Worm (Caenorhabditis elegans): ENCODE measurements around the gene Y62H9A.10.

Y62H9A.10 gene

DNA sequence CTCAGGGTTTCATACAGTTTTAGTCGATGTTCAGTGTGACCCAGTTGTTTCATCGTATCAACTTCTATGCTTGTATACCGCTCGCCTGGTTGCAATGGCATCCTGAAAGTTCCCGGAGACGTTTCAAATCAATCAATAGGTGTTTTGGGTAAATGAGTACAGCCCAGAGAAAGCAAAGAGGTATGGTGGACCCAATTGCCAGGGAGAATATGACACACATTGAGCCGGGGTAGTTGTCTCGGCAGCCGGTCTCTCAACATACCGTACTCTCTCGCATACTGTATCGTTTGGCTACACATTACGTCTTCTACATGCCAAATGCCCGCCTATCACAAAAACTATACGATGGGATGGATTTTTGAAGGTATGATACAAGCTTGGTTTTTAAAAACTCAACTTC is 4.5 kb downstream of the Y62H9A.10 start, which contains the start of gene Y62H9A.9:
Y62H9A.9 (minus strand) TSS at position 101 of the 400 bp plus-strand sequence.
- no peak for TF ChIP-seq zip-8 (tag; optimal IDR thresholded peaks at IDR 0.05)
- no peak for TF ChIP-seq unc-62 (GFP tag; optimal IDR thresholded peaks at IDR 0.05)
- TF ChIP-seq elt-3 (tag; optimal IDR thresholded peaks at IDR 0.05) = no peak
- TF ChIP-seq ces-1 (GFP tag; optimal IDR thresholded peaks at IDR 0.05) = no peak
- no peak for TF ChIP-seq snpc-4 (tag; optimal IDR thresholded peaks at IDR 0.05)
- no peak for TF ChIP-seq nhr-237 (tag; optimal IDR thresholded peaks at IDR 0.05)
- no peak for TF ChIP-seq pha-4 (tag; optimal IDR thresholded peaks at IDR 0.05)
- no peak for TF ChIP-seq mab-5 (tag; optimal IDR thresholded peaks at IDR 0.05)
- TF ChIP-seq nhr-76 (tag; optimal IDR thresholded peaks at IDR 0.05) = no peak
- no peak for TF ChIP-seq nhr-2 (tag; optimal IDR thresholded peaks at IDR 0.05)
- no peak for TF ChIP-seq M03D4.4 (tag; optimal IDR thresholded peaks at IDR 0.05)
- no peak for TF ChIP-seq cnd-1 (tag; optimal IDR thresholded peaks at IDR 0.05)
- TF ChIP-seq sem-2 (GFP tag; optimal IDR thresholded peaks at IDR 0.05) = no peak
- TF ChIP-seq unc-120 (tag; optimal IDR thresholded peaks at IDR 0.05; ENCODE audit: poor library complexity, severe bottlenecking) = no peak

ce11 chrX:11896708-11897107 is 5.9 kb downstream of the Y62H9A.10 start:
- TF ChIP-seq flh-1 (GFP tag; optimal IDR thresholded peaks at IDR 0.05) (no peak), M03D4.4 (tag; optimal IDR thresholded peaks at IDR 0.05) (no peak), unc-120 (tag; optimal IDR thresholded peaks at IDR 0.05; ENCODE audit: poor library complexity, severe bottlenecking) (no peak), ces-1 (GFP tag; optimal IDR thresholded peaks at IDR 0.05) (no peak), sem-2 (GFP tag; optimal IDR thresholded peaks at IDR 0.05) (no peak), nhr-237 (tag; optimal IDR thresholded peaks at IDR 0.05) (no peak), unc-39 (tag; optimal IDR thresholded peaks at IDR 0.05) (no peak), elt-3 (tag; optimal IDR thresholded peaks at IDR 0.05) (no peak), nhr-76 (tag; optimal IDR thresholded peaks at IDR 0.05) (no peak), nhr-12 (tag; optimal IDR thresholded peaks at IDR 0.05) (no peak), elt-1 (tag; optimal IDR thresholded peaks at IDR 0.05; ENCODE audit: borderline replicate concordance, insufficient read depth) (no peak), lin-13 (tag; optimal IDR thresholded peaks at IDR 0.05) (no peak)

DNA sequence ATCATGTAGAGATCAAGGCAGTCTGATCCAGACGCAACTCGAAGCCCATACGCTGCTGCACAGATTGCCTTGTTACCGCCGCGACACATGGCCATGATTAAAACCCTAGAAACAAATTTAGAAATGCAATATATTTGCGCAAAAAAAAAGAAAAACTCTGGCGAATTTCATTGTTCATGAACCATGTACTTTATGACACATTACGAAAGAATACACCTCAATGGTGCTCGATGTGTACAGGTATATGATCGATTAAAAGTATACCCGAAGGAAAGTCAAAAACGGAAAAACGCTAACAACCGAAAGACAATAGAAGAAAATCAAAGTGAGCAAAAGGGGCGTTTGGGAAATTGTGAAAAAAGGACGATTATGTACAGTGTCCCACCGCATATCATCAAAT is 10.2 kb downstream of the Y62H9A.10 start, which contains the start of gene Y62H9A.8:
Y62H9A.8 (minus strand) TSS at position 101 of the 400 bp plus-strand sequence.
- TF ChIP-seq nhr-76 (tag; optimal IDR thresholded peaks at IDR 0.05) (no peak), elt-3 (tag; optimal IDR thresholded peaks at IDR 0.05) (no peak), drap-1 (GFP tag; optimal IDR thresholded peaks at IDR 0.05) (no peak), hlh-1 (tag; optimal IDR thresholded peaks at IDR 0.05) (no peak), snpc-4 (tag; optimal IDR thresholded peaks at IDR 0.05) (no peak), sptf-1 (tag; optimal IDR thresholded peaks at IDR 0.05) (no peak), unc-39 (tag; optimal IDR thresholded peaks at IDR 0.05) (no peak), sem-2 (GFP tag; optimal IDR thresholded peaks at IDR 0.05) (no peak), ham-2 (GFP tag; optimal IDR thresholded peaks at IDR 0.05) (no peak), mab-5 (tag; optimal IDR thresholded peaks at IDR 0.05) (no peak), mls-2 (tag; optimal IDR thresholded peaks at IDR 0.05) (no peak), ceh-43 (GFP tag; optimal IDR thresholded peaks at IDR 0.05) (no peak), nhr-12 (tag; optimal IDR thresholded peaks at IDR 0.05) (no peak)

DNA sequence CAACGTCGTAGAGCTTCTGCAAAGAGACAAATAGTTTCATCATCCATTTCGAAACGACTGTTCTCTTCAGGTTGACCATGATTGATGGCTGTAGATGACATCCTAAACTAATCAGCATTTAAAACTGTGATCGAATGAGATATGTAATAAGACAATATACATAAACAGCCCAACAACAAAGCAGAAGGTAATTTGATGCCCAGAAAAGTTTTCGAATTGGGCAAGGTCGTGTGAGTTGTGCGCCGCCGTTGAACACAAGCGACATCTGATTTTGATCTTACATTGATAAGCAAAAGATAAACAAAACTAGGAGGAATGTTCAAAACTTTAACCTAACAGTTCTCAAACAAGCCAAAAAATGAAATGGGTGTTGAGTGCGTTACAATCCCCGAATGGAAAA is 17.0 kb downstream of the Y62H9A.10 start, which contains the start of gene Y62H9A.7:
Y62H9A.7 (minus strand) TSS at position 101 of the 400 bp plus-strand sequence.
- TF ChIP-seq hlh-1 (tag; optimal IDR thresholded peaks at IDR 0.05) (no peak), ceh-39 (tag; optimal IDR thresholded peaks at IDR 0.05) (no peak), blmp-1 (tag; optimal IDR thresholded peaks at IDR 0.05) (no peak), nhr-12 (tag; optimal IDR thresholded peaks at IDR 0.05) (no peak), ham-2 (GFP tag; optimal IDR thresholded peaks at IDR 0.05) (no peak), lsy-2 (tag; optimal IDR thresholded peaks at IDR 0.05) (no peak), sem-2 (GFP tag; optimal IDR thresholded peaks at IDR 0.05) (no peak), bed-3 (GFP tag; optimal IDR thresholded peaks at IDR 0.05) (no peak), unc-39 (tag; optimal IDR thresholded peaks at IDR 0.05) (no peak), nhr-28 (tag; optimal IDR thresholded peaks at IDR 0.05) (no peak), pha-4 (tag; optimal IDR thresholded peaks at IDR 0.05) (no peak), lin-13 (tag; optimal IDR thresholded peaks at IDR 0.05) (no peak), unc-120 (tag; optimal IDR thresholded peaks at IDR 0.05; ENCODE audit: poor library complexity, severe bottlenecking) (no peak)

- TF ChIP-seq flh-1 (GFP tag; optimal IDR thresholded peaks at IDR 0.05) = no peak
- no peak for TF ChIP-seq unc-39 (tag; optimal IDR thresholded peaks at IDR 0.05)
- TF ChIP-seq mep-1 (tag; optimal IDR thresholded peaks at IDR 0.05) = no peak
- no peak for TF ChIP-seq nhr-28 (tag; optimal IDR thresholded peaks at IDR 0.05)
- TF ChIP-seq drap-1 (GFP tag; optimal IDR thresholded peaks at IDR 0.05) = no peak
- TF ChIP-seq bed-3 (GFP tag; optimal IDR thresholded peaks at IDR 0.05) = no peak
- no peak for TF ChIP-seq elt-3 (tag; optimal IDR thresholded peaks at IDR 0.05)
- no peak for TF ChIP-seq ham-2 (GFP tag; optimal IDR thresholded peaks at IDR 0.05)
- TF ChIP-seq tbx-8 (GFP tag; optimal IDR thresholded peaks at IDR 0.05) = no peak
- TF ChIP-seq ztf-11 (tag; optimal IDR thresholded peaks at IDR 0.05) = no peak
- TF ChIP-seq nhr-237 (tag; optimal IDR thresholded peaks at IDR 0.05) = no peak
- no peak for TF ChIP-seq blmp-1 (tag; optimal IDR thresholded peaks at IDR 0.05)
- TF ChIP-seq cnd-1 (tag; optimal IDR thresholded peaks at IDR 0.05) = no peak
- TF ChIP-seq ceh-83 (GFP tag; optimal IDR thresholded peaks at IDR 0.05) = no peak
- no peak for TF ChIP-seq ceh-39 (tag; optimal IDR thresholded peaks at IDR 0.05)
- TF ChIP-seq lin-32 (GFP tag; optimal IDR thresholded peaks at IDR 0.05) = no peak
- TF ChIP-seq nhr-12 (tag; optimal IDR thresholded peaks at IDR 0.05) = no peak
- TF ChIP-seq sem-2 (GFP tag; optimal IDR thresholded peaks at IDR 0.05) = no peak
- TF ChIP-seq lsy-2 (tag; optimal IDR thresholded peaks at IDR 0.05) = no peak
Observed at ce11 chrX:11882800-11883199, 19.8 kb downstream of the Y62H9A.10 start, which contains the start of the genes Y62H9A.5 and ule-5. TSS of gene Y62H9A.5 (minus strand) at chrX:11882900. TSS of gene ule-5 (plus strand) at chrX:11883127.
